Fruit fly (Drosophila melanogaster) whole organism, embryonic: ENCODE results near the gene trbl.

ENCODE experiments used
- Bgb ChIP-seq: fragments of 200-800 bp; sonication (Bioruptor generic); IDR thresholded peaks from 2 replicates; pipeline ENCODE4 v1.3.6; 2022; ENCODE audit warnings: missing biosample characterization, missing genetic modification characterization; ENCODE audit not compliant: partially characterized antibody
- C15 ChIP-seq: fragments of 200-800 bp; sonication (Bioruptor generic); IDR thresholded peaks from 3 replicates; pipeline ENCODE4 v1.3.6; 2022; ENCODE audit warnings: missing biosample characterization, missing genetic modification characterization
- CG10462 ChIP-seq: fragments of 200-800 bp; sonication (Bioruptor generic); optimal IDR thresholded peaks from 2 replicates; lab custom pipeline; 2016; ENCODE audit warnings: missing biosample characterization, missing genetic modification characterization
- CG11696 ChIP-seq: fragments of 200-800 bp; sonication (Bioruptor generic); IDR thresholded peaks from 2 replicates; pipeline ENCODE4 v1.3.6; 2022; ENCODE audit warnings: missing biosample characterization, missing genetic modification characterization
- CG12219 ChIP-seq: fragments of 200-800 bp; sonication (Bioruptor generic); optimal IDR thresholded peaks from 3 replicates; lab custom pipeline; 2018; ENCODE audit warnings: missing biosample characterization, mild to moderate bottlenecking, missing genetic modification characterization
- CG14441 ChIP-seq: fragments of 200-800 bp; sonication (Bioruptor generic); IDR thresholded peaks from 2 replicates; pipeline ENCODE4 v1.3.6; 2022; ENCODE audit warnings: missing biosample characterization, missing genetic modification characterization
- CG15011 ChIP-seq: fragments of 200-800 bp; sonication (Bioruptor generic); optimal IDR thresholded peaks from 3 replicates; lab custom pipeline; 2018; ENCODE audit warnings: missing biosample characterization, mild to moderate bottlenecking, missing genetic modification characterization
- CG16813 ChIP-seq: fragments of 200-800 bp; sonication (Bioruptor generic); IDR thresholded peaks from 3 replicates; pipeline ENCODE4 v1.3.6; 2022; ENCODE audit warnings: missing biosample characterization, missing genetic modification characterization; ENCODE audit not compliant: partially characterized antibody
- CG2889 ChIP-seq: fragments of 200-800 bp; sonication (Bioruptor generic); IDR thresholded peaks from 3 replicates; pipeline ENCODE4 v1.3.6; 2022; ENCODE audit warnings: missing biosample characterization, missing genetic modification characterization
- CG30020 ChIP-seq: fragments of 200-800 bp; optimal IDR thresholded peaks from 2 replicates; lab custom pipeline; 2019; ENCODE audit warnings: missing biosample characterization, mild to moderate bottlenecking, missing genetic modification characterization, moderate library complexity
- CG4282 ChIP-seq: fragments of 200-800 bp; sonication (Bioruptor generic); optimal IDR thresholded peaks from 2 replicates; lab custom pipeline; 2016; ENCODE audit warnings: missing biosample characterization, missing genetic modification characterization
- CG4820 ChIP-seq: fragments of 200-800 bp; sonication (Bioruptor generic); optimal IDR thresholded peaks from 3 replicates; lab custom pipeline; 2016; ENCODE audit warnings: missing biosample characterization, missing genetic modification characterization
- CG5245 ChIP-seq: fragments of 200-800 bp; sonication (Bioruptor generic); optimal IDR thresholded peaks from 3 replicates; lab custom pipeline; 2016; ENCODE audit warnings: missing biosample characterization, missing genetic modification characterization
- CG6254 ChIP-seq: fragments of 200-800 bp; sonication (Bioruptor generic); optimal IDR thresholded peaks from 3 replicates; lab custom pipeline; 2017; ENCODE audit warnings: mild to moderate bottlenecking, missing biosample characterization, missing genetic modification reagents, missing genetic modification characterization
- CG6689 ChIP-seq: fragments of 200-800 bp; sonication (Bioruptor generic); IDR thresholded peaks from 2 replicates; pipeline ENCODE4 v1.3.6; 2022; ENCODE audit warnings: missing biosample characterization, missing genetic modification characterization
- CG7839 ChIP-seq: fragments of 200-800 bp; sonication (Bioruptor generic); optimal IDR thresholded peaks from 3 replicates; lab custom pipeline; 2018; ENCODE audit warnings: missing biosample characterization, mild to moderate bottlenecking, missing genetic modification characterization, moderate library complexity
- CG7928 ChIP-seq: fragments of 200-800 bp; sonication (Bioruptor generic); optimal IDR thresholded peaks from 2 replicates; lab custom pipeline; 2017; ENCODE audit warnings: missing biosample characterization, mild to moderate bottlenecking, missing genetic modification characterization
- CG8359 ChIP-seq: fragments of 200-800 bp; sonication (Bioruptor generic); optimal IDR thresholded peaks from 2 replicates; lab custom pipeline; 2017; ENCODE audit warnings: missing biosample characterization, mild to moderate bottlenecking, missing genetic modification characterization, borderline replicate concordance
- CG8924 ChIP-seq: fragments of 200-800 bp; optimal IDR thresholded peaks from 3 replicates; lab custom pipeline; 2019; ENCODE audit warnings: missing biosample characterization, mild to moderate bottlenecking, missing genetic modification characterization, moderate library complexity
- Dip2 ChIP-seq: fragments of 200-800 bp; sonication (Bioruptor generic); IDR thresholded peaks from 2 replicates; pipeline ENCODE4 v1.3.6; 2022; ENCODE audit warnings: missing biosample characterization, missing genetic modification characterization
- Dref ChIP-seq: fragments of 200-800 bp; sonication (Bioruptor generic); IDR thresholded peaks from 2 replicates; pipeline ENCODE4 v1.3.6; 2022; ENCODE audit warnings: missing biosample characterization, missing genetic modification characterization
- Eip74EF ChIP-seq, 2 experiments: fragments of 200-800 bp in 1 of 2; fragments of >200 bp in 1 of 2; sonication (Bioruptor generic) in 1 of 2; optimal IDR thresholded peaks; 2 replicates each; lab custom pipeline; 2017 to 2019; ENCODE audit warnings: missing biosample characterization in 2 of 2, missing genetic modification characterization in 2 of 2, mild to moderate bottlenecking in 1 of 2, moderate library complexity in 1 of 2
- GATAe ChIP-seq: fragments of 200-800 bp; sonication (Bioruptor generic); conservative IDR thresholded peaks from 2 replicates; pipeline ENCODE4 v1.3.6; 2022; ENCODE audit warnings: missing biosample characterization, missing genetic modification characterization
- Hr51 ChIP-seq, 2 experiments: fragments of 200-800 bp; sonication (Bioruptor generic); optimal IDR thresholded peaks; 2 replicates in 1 of 2; 3 replicates in 1 of 2; lab custom pipeline; 2016 to 2018; ENCODE audit warnings: missing biosample characterization in 2 of 2, missing genetic modification characterization in 2 of 2, mild to moderate bottlenecking in 1 of 2, moderate library complexity in 1 of 2
- Myb ChIP-seq: fragments of 200-800 bp; sonication (Bioruptor generic); optimal IDR thresholded peaks from 2 replicates; lab custom pipeline; 2016; ENCODE audit warnings: missing biosample characterization, missing genetic modification characterization
- Poxn ChIP-seq: fragments of 200-800 bp; sonication (Bioruptor generic); IDR thresholded peaks from 2 replicates; pipeline ENCODE4 v1.3.6; 2022; ENCODE audit warnings: missing biosample characterization, missing genetic modification characterization
- YL-1 ChIP-seq: fragments of 200-800 bp; sonication (Bioruptor generic); optimal IDR thresholded peaks from 3 replicates; lab custom pipeline; 2017; ENCODE audit warnings: missing biosample characterization, mild to moderate bottlenecking, missing genetic modification characterization
- amos ChIP-seq: fragments of 200-800 bp; sonication (Bioruptor generic); IDR thresholded peaks from 2 replicates; pipeline ENCODE4 v1.3.6; 2022; ENCODE audit warnings: missing biosample characterization, missing genetic modification characterization; ENCODE audit not compliant: partially characterized antibody
- az2 ChIP-seq: fragments of 200-800 bp; sonication (Bioruptor generic); optimal IDR thresholded peaks from 3 replicates; lab custom pipeline; 2016; ENCODE audit warnings: missing biosample characterization, missing genetic modification characterization
- bowl ChIP-seq: fragments of 200-800 bp; sonication (Bioruptor generic); IDR thresholded peaks from 2 replicates; pipeline ENCODE4 v1.3.6; 2022; ENCODE audit warnings: missing biosample characterization, missing genetic modification characterization
- ci ChIP-seq: fragments of 200-800 bp; sonication (Bioruptor generic); IDR thresholded peaks from 3 replicates; pipeline ENCODE4 v1.3.6; 2022; ENCODE audit warnings: missing biosample characterization, missing genetic modification characterization
- cwo ChIP-seq: fragments of 200-800 bp; sonication (Bioruptor generic); optimal IDR thresholded peaks from 3 replicates; lab custom pipeline; 2017; ENCODE audit warnings: missing biosample characterization, missing genetic modification characterization, mild to moderate bottlenecking, moderate library complexity, missing genetic modification reagents
- danr ChIP-seq: fragments of 200-800 bp; sonication (Bioruptor generic); IDR thresholded peaks from 2 replicates; pipeline ENCODE4 v1.3.6; 2022; ENCODE audit warnings: missing biosample characterization, missing genetic modification characterization
- ewg ChIP-seq: fragments of 200-800 bp; sonication (Bioruptor generic); optimal IDR thresholded peaks from 3 replicates; lab custom pipeline; 2017; ENCODE audit warnings: mild to moderate bottlenecking, missing biosample characterization, missing genetic modification reagents, missing genetic modification characterization
- fd3F ChIP-seq: fragments of 200-800 bp; sonication (Bioruptor generic); optimal IDR thresholded peaks from 2 replicates; lab custom pipeline; 2018; ENCODE audit warnings: missing biosample characterization, mild to moderate bottlenecking, missing genetic modification characterization, moderate library complexity
- h ChIP-seq: fragments of >200 bp; optimal IDR thresholded peaks from 2 replicates; lab custom pipeline; 2017
- jing ChIP-seq: fragments of 200-800 bp; sonication (Bioruptor generic); optimal IDR thresholded peaks from 2 replicates; lab custom pipeline; 2018; ENCODE audit warnings: missing biosample characterization, mild to moderate bottlenecking, missing genetic modification characterization
- lab ChIP-seq: fragments of 200-800 bp; sonication (Bioruptor generic); optimal IDR thresholded peaks from 3 replicates; lab custom pipeline; 2017; ENCODE audit warnings: missing biosample characterization, missing genetic modification characterization, mild to moderate bottlenecking, moderate library complexity, missing genetic modification reagents
- lmd ChIP-seq: fragments of 200-800 bp; sonication (Bioruptor generic); IDR thresholded peaks from 2 replicates; pipeline ENCODE4 v1.3.6; 2022; ENCODE audit warnings: missing biosample characterization, missing genetic modification characterization
- oc ChIP-seq: fragments of 200-800 bp; sonication (Bioruptor generic); optimal IDR thresholded peaks from 2 replicates; lab custom pipeline; 2018; ENCODE audit warnings: missing biosample characterization, mild to moderate bottlenecking, missing genetic modification characterization, moderate library complexity
- odd ChIP-seq: fragments of 200-800 bp; sonication (Bioruptor generic); optimal IDR thresholded peaks from 2 replicates; lab custom pipeline; 2017; ENCODE audit warnings: missing biosample characterization, mild to moderate bottlenecking, missing genetic modification characterization
- onecut ChIP-seq: fragments of 200-800 bp; sonication (Bioruptor generic); IDR thresholded peaks from 2 replicates; pipeline ENCODE4 v1.3.6; 2022; ENCODE audit warnings: missing biosample characterization, missing genetic modification characterization
- peb ChIP-seq: fragments of 200-800 bp; sonication (Bioruptor generic); IDR thresholded peaks from 2 replicates; pipeline ENCODE4 v1.3.6; 2022; ENCODE audit warnings: missing biosample characterization, missing genetic modification characterization
- prd ChIP-seq, 3 experiments: fragments of >200 bp in 2 of 3; fragments of 200-800 bp in 1 of 3; sonication (Bioruptor generic) in 1 of 3; optimal IDR thresholded peaks in 2 of 3; IDR thresholded peaks in 1 of 3; 2 replicates in 2 of 3; 3 replicates in 1 of 3; pipeline versions ENCODE4 v1.3.6 to Lab custom; 2017 to 2022; ENCODE audit warnings: missing biosample characterization in 1 of 3, missing genetic modification characterization in 1 of 3
- psq ChIP-seq: fragments of 200-800 bp; sonication (Bioruptor generic); optimal IDR thresholded peaks from 2 replicates; lab custom pipeline; 2017; ENCODE audit warnings: missing biosample characterization, missing genetic modification characterization
- salm ChIP-seq: fragments of 200-800 bp; sonication (Bioruptor generic); optimal IDR thresholded peaks from 2 replicates; lab custom pipeline; 2018; ENCODE audit warnings: missing biosample characterization, mild to moderate bottlenecking, missing genetic modification characterization
- seq ChIP-seq: fragments of 200-800 bp; sonication (Bioruptor generic); IDR thresholded peaks from 2 replicates; pipeline ENCODE4 v1.3.6; 2022; ENCODE audit warnings: missing biosample characterization, missing genetic modification characterization
- shn ChIP-seq: fragments of 200-800 bp; sonication (Bioruptor generic); optimal IDR thresholded peaks from 3 replicates; lab custom pipeline; 2016; ENCODE audit warnings: missing biosample characterization, missing genetic modification characterization
- slp2 ChIP-seq: fragments of 200-800 bp; sonication (Bioruptor generic); optimal IDR thresholded peaks from 2 replicates; lab custom pipeline; 2016; ENCODE audit warnings: missing biosample characterization, missing genetic modification characterization
- tio ChIP-seq: fragments of 200-800 bp; sonication (Bioruptor generic); optimal IDR thresholded peaks from 2 replicates; lab custom pipeline; 2017; ENCODE audit warnings: missing biosample characterization, missing genetic modification characterization, inconsistent platforms
- wek ChIP-seq: fragments of 200-800 bp; sonication (Bioruptor generic); optimal IDR thresholded peaks from 3 replicates; lab custom pipeline; 2018; ENCODE audit warnings: missing biosample characterization, mild to moderate bottlenecking, missing genetic modification characterization, moderate library complexity

trbl gene

DNA sequence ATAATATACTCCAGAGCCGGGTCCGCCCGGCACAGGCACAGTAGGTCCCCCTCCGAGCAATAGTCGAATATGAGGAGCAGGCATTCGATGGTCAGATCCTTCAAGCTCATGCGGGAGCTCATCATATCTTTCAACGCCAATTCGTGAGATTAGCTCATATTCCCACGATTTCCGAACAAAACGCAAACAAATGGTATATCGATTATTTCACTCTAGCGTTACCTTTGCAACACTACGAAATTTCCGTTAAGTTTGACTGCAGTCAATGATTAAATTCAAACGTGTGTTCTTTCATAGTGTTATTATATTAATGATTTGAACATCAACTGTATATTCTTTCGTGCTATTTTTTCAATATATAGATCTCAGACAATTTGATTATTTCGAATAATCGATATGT is 8.1 kb downstream of the trbl start, which contains the start of gene CG33969 (continued):
- TF ChIP-seq prd (optimal IDR thresholded peaks at IDR 0.05; lab: Kevin White, UChicago) (no peak), prd (GFP tag; IDR thresholded peaks at IDR 0.05; lab: Robert Waterston, UW) (no peak), Poxn (GFP tag; lab: Robert Waterston, UW) (no peak), CG5245 (GFP tag; lab: Kevin White, UChicago) (no peak), Myb (GFP tag; lab: Kevin White, UChicago) (peak; percentile 96), CG16813 (GFP tag; lab: Robert Waterston, UW) (no peak), amos (GFP tag; lab: Robert Waterston, UW) (no peak; the same call in 1 of the 2 replicates), GATAe (GFP tag; lab: Robert Waterston, UW) (no peak), CG7928 (no peak), danr (GFP tag; lab: Robert Waterston, UW) (no peak), CG6254 (GFP tag; lab: Kevin White, UChicago) (no peak), jing (GFP tag; lab: Kevin White, UChicago) (no peak), ci (GFP tag; lab: Robert Waterston, UW) (no peak), tio (GFP tag; lab: Kevin White, UChicago) (no peak), slp2 (no peak), CG2889 (GFP tag; lab: Robert Waterston, UW) (no peak), Dref (peak; percentile 64), bowl (GFP tag; lab: Robert Waterston, UW) (no peak), CG8359 (GFP tag; lab: Kevin White, UChicago) (no peak), CG12219 (GFP tag; lab: Kevin White, UChicago) (no peak), ewg (no peak), Hr51 (GFP tag; optimal IDR thresholded peaks at IDR 0.05; lab: Kevin White, UChicago) (no peak), oc (tag; lab: Kevin White, UChicago) (no peak), onecut (peak; percentile 92), shn (GFP tag; lab: Kevin White, UChicago) (no peak), seq (GFP tag; lab: Robert Waterston, UW) (no peak), CG4820 (GFP tag; lab: Kevin White, UChicago) (no peak), CG30020 (tag; lab: Kevin White, UChicago) (peak; percentile 9), CG4282 (GFP tag; lab: Kevin White, UChicago) (no peak), YL-1 (peak; percentile 58), az2 (GFP tag; lab: Kevin White, UChicago) (no peak), CG7839 (tag; lab: Kevin White, UChicago) (no peak), C15 (no peak), salm (tag; lab: Kevin White, UChicago) (no peak), lab (peak; percentile 3), psq (GFP tag; lab: Kevin White, UChicago) (no peak), CG8924 (tag; lab: Kevin White, UChicago) (no peak), CG14441 (no peak), fd3F (GFP tag; lab: Kevin White, UChicago) (no peak), CG6689 (no peak), CG10462 (GFP tag; lab: Kevin White, UChicago) (no peak), odd (GFP tag; lab: Kevin White, UChicago) (no peak), cwo (GFP tag; lab: Kevin White, UChicago) (no peak), Eip74EF (GFP tag; optimal IDR thresholded peaks at IDR 0.05; lab: Kevin White, UChicago) (no peak), peb (GFP tag; lab: Robert Waterston, UW) (no peak), CG11696 (GFP tag; lab: Robert Waterston, UW) (no peak), h (lab: Kevin White, UChicago) (no peak), Dip2 (GFP tag; lab: Robert Waterston, UW) (no peak), Bgb (GFP tag; lab: Robert Waterston, UW) (peak; percentile 6; the same call in 1 of the 2 replicates), CG15011 (GFP tag; lab: Kevin White, UChicago) (no peak), wek (no peak), lmd (GFP tag; lab: Robert Waterston, UW) (no peak)
